Worm (Caenorhabditis elegans): ENCODE measurements around the gene srbc-7.

DNA sequence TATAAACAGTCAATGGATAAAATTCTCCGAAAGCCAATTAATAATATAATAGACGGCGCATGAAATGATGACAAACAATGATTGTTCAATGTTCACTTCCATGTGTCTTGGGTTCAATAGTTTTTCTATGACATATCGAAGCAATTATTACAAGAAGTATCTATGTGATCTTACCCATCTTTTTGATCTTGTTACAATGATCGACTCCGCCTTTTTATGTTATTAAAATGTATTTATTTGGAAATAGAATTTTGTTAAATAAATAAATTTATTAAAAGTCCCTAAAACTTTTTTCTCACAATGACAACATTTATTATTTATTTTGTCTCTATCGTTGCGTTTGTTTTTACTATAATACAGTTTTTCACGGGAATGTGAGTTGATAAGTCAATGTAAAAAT lies 42.4 kb upstream of the srbc-7 start, which contains the start of gene swt-2:
- TF ChIP-seq W03F9.2 (tag; optimal IDR thresholded peaks at IDR 0.05) (no peak), him-1 (tag; optimal IDR thresholded peaks at IDR 0.05) (no peak)
